Worm (Caenorhabditis elegans): ENCODE results near the gene nhr-40.

Gene nhr-40

ce11 chrX:2593703-2594102, at the start of gene nhr-40, which contains the start of gene T03G6.7:
Gene nhr-40 (plus strand): TSS chrX:2594003.
Gene T03G6.7 (plus strand): TSS chrX:2594039.
- no peak for TF ChIP-seq saeg-2 (GFP tag; IDR thresholded peaks at IDR 0.05)
- TF ChIP-seq aha-1 (tag), result peak; percentile 64

- TF ChIP-seq mxl-3 (GFP tag; optimal IDR thresholded peaks at IDR 0.05), result peak; percentile 7
- TF ChIP-seq ceh-32 (tag; optimal IDR thresholded peaks at IDR 0.05; ENCODE audit: poor library complexity), result no peak
- no peak for TF ChIP-seq dmd-9 (GFP tag; IDR thresholded peaks at IDR 0.05)
- TF ChIP-seq snpc-4 (tag; optimal IDR thresholded peaks at IDR 0.05), result no peak
- no peak for TF ChIP-seq cey-2 (tag; optimal IDR thresholded peaks at IDR 0.05; ENCODE audit: borderline replicate concordance, insufficient read depth)
- no peak for TF ChIP-seq ceh-28 (tag; optimal IDR thresholded peaks at IDR 0.05)
- no peak for TF ChIP-seq Y105C5A.15 (GFP tag; IDR thresholded peaks at IDR 0.05)
- no peak for TF ChIP-seq zag-1 (tag; optimal IDR thresholded peaks at IDR 0.05)
- TF ChIP-seq hlh-30 (tag; optimal IDR thresholded peaks at IDR 0.05; ENCODE audit: insufficient read depth), result peak; percentile 22
- TF ChIP-seq ctbp-1 (GFP tag; IDR thresholded peaks at IDR 0.05), result no peak
- peak; percentile 59 for TF ChIP-seq nhr-28 (tag; optimal IDR thresholded peaks at IDR 0.05)
- TF ChIP-seq nhr-77 (tag; optimal IDR thresholded peaks at IDR 0.05), result peak; percentile 4
- TF ChIP-seq skn-1 (tag; optimal IDR thresholded peaks at IDR 0.05), result no peak
- TF ChIP-seq zfp-2 (tag; optimal IDR thresholded peaks at IDR 0.05), result no peak
- peak; percentile 83 for TF ChIP-seq php-3 (GFP tag; IDR thresholded peaks at IDR 0.05)
- no peak for TF ChIP-seq lin-13 (GFP tag; optimal IDR thresholded peaks at IDR 0.05)
- no peak for TF ChIP-seq Y48G9A.11 (GFP tag; IDR thresholded peaks at IDR 0.05)
- TF ChIP-seq mes-2 (tag; optimal IDR thresholded peaks at IDR 0.05; ENCODE audit: poor library complexity, severe bottlenecking), result peak; percentile 1
- TF ChIP-seq daf-16 (GFP tag; optimal IDR thresholded peaks at IDR 0.05), result no peak
- TF ChIP-seq daf-16 (tag; optimal IDR thresholded peaks at IDR 0.05), result peak; percentile 72
- peak; percentile 64 for TF ChIP-seq dmd-6 (GFP tag; IDR thresholded peaks at IDR 0.05)
- TF ChIP-seq dve-1 (tag; optimal IDR thresholded peaks at IDR 0.05; ENCODE audit: insufficient read depth), result peak; percentile 49
- no peak for TF ChIP-seq hmg-1.1 (GFP tag; IDR thresholded peaks at IDR 0.05)
- no peak for TF ChIP-seq madf-5 (GFP tag; IDR thresholded peaks at IDR 0.05)
- no peak for TF ChIP-seq set-16 (GFP tag; IDR thresholded peaks at IDR 0.05)
- TF ChIP-seq pqm-1 (tag; optimal IDR thresholded peaks at IDR 0.05), result peak; percentile 70
- no peak for TF ChIP-seq nhr-25 (tag; optimal IDR thresholded peaks at IDR 0.05; ENCODE audit: borderline replicate concordance, insufficient read depth)
- TF ChIP-seq hlh-11 (tag; optimal IDR thresholded peaks at IDR 0.05), result peak; percentile 43
- no peak for TF ChIP-seq nhr-102 (tag; optimal IDR thresholded peaks at IDR 0.05)
- no peak for TF ChIP-seq arid-1 (GFP tag; conservative IDR thresholded peaks at IDR 0.05)
Measured at ce11 chrX:2544645-2545044, 49.2 kb upstream of the nhr-40 start.

- TF ChIP-seq dmd-9 (GFP tag; IDR thresholded peaks at IDR 0.05) (no peak), nhr-77 (tag; optimal IDR thresholded peaks at IDR 0.05) (no peak), dpl-1 (GFP tag; optimal IDR thresholded peaks at IDR 0.05) (no peak), hif-1 (tag; optimal IDR thresholded peaks at IDR 0.05) (no peak), hmg-1.1 (GFP tag; IDR thresholded peaks at IDR 0.05) (no peak), daf-16 (GFP tag; optimal IDR thresholded peaks at IDR 0.05) (no peak), daf-16 (tag; optimal IDR thresholded peaks at IDR 0.05) (no peak), zip-11 (GFP tag; IDR thresholded peaks at IDR 0.05) (no peak), zag-1 (tag; optimal IDR thresholded peaks at IDR 0.05) (no peak), lin-39 (tag; optimal IDR thresholded peaks at IDR 0.05) (no peak), tag-97 (GFP tag; IDR thresholded peaks at IDR 0.05) (no peak), mxl-2 (GFP tag; conservative IDR thresholded peaks at IDR 0.05) (no peak), F49E8.2 (tag; optimal IDR thresholded peaks at IDR 0.05; ENCODE audit: borderline replicate concordance) (no peak)
Measured at ce11 chrX:2548884-2549283, 44.9 kb upstream of the nhr-40 start, which contains the start of gene smvt-1. Gene smvt-1 (minus strand): TSS chrX:2548984.
